Worm (Caenorhabditis elegans) whole organism, early embryonic: ENCODE measurements around the gene spe-49.
A peak's percentile ranks its signal among the peaks of the same experiment; 100 is the strongest.

ENCODE experiments used
- B0310.2 ChIP-seq: sonication (generic microtip); optimal IDR thresholded peaks from 2 replicates; lab custom pipeline; 2016; ENCODE audit warnings: mild to moderate bottlenecking, missing genetic modification characterization, missing compliant biosample characterization
- F13C5.2 ChIP-seq: sonication (generic microtip); optimal IDR thresholded peaks from 2 replicates; lab custom pipeline; 2017; ENCODE audit warnings: mild to moderate bottlenecking, missing genetic modification characterization, inconsistent platforms, missing compliant biosample characterization
- aly-1 ChIP-seq: sonication (generic microtip); optimal IDR thresholded peaks from 2 replicates; lab custom pipeline; 2016; ENCODE audit warnings: missing genetic modification characterization, missing compliant biosample characterization
- ama-1 ChIP-seq: fragments of 150-350 bp; optimal IDR thresholded peaks from 2 replicates; lab custom pipeline; 2014
- ceh-13 ChIP-seq: fragments of 200-800 bp; sonication (Bioruptor generic); optimal IDR thresholded peaks from 2 replicates; lab custom pipeline; 2018; ENCODE audit warnings: mild to moderate bottlenecking, missing genetic modification characterization, missing compliant biosample characterization
- ceh-36 ChIP-seq: sonication (generic microtip); optimal IDR thresholded peaks from 2 replicates; lab custom pipeline; 2016; ENCODE audit warnings: missing genetic modification characterization, inconsistent platforms, missing compliant biosample characterization
- ets-7 ChIP-seq: sonication (generic microtip); optimal IDR thresholded peaks from 2 replicates; lab custom pipeline; 2016; ENCODE audit warnings: missing genotype, missing genetic modification characterization, missing compliant biosample characterization
- flt-1 ChIP-seq: fragments of 200-800 bp; sonication (Bioruptor generic); IDR thresholded peaks from 2 replicates; pipeline ENCODE4 v1.3.6; 2022; ENCODE audit warnings: missing genetic modification characterization, missing compliant biosample characterization
- hmbx-1 ChIP-seq: sonication (generic microtip); optimal IDR thresholded peaks from 2 replicates; lab custom pipeline; 2016; ENCODE audit warnings: mild to moderate bottlenecking, missing genetic modification characterization, missing compliant biosample characterization
- hmg-4 ChIP-seq: fragments of 200-800 bp; sonication (Bioruptor generic); optimal IDR thresholded peaks from 2 replicates; lab custom pipeline; 2018; ENCODE audit warnings: mild to moderate bottlenecking, missing genetic modification characterization, missing compliant biosample characterization
- hnd-1 ChIP-seq: sonication (generic microtip); optimal IDR thresholded peaks from 2 replicates; lab custom pipeline; 2016; ENCODE audit warnings: missing genetic modification characterization, missing compliant biosample characterization
- pes-1 ChIP-seq: fragments of 200-800 bp; sonication (Bioruptor generic); IDR thresholded peaks from 2 replicates; pipeline ENCODE4 v1.3.6; 2022; ENCODE audit warnings: missing genetic modification reagents, missing genetic modification characterization, missing compliant biosample characterization
- scrt-1 ChIP-seq: fragments of 200-800 bp; sonication (Bioruptor generic); IDR thresholded peaks from 2 replicates; pipeline ENCODE4 v1.3.6; 2022; ENCODE audit warnings: missing genetic modification characterization, missing compliant biosample characterization
- sea-1 ChIP-seq: fragments of 200-800 bp; sonication (Bioruptor generic); conservative IDR thresholded peaks from 2 replicates; pipeline ENCODE4 v1.3.6; 2022; ENCODE audit warnings: missing genetic modification characterization, missing compliant biosample characterization
- tbx-11 ChIP-seq: fragments of 200-800 bp; sonication (Bioruptor generic); IDR thresholded peaks from 2 replicates; pipeline ENCODE4 v1.3.6; 2022; ENCODE audit warnings: missing genetic modification characterization, missing compliant biosample characterization
- tbx-37 ChIP-seq: fragments of 200-800 bp; sonication (Bioruptor generic); conservative IDR thresholded peaks from 2 replicates; pipeline ENCODE4 v1.3.6; 2022; ENCODE audit warnings: missing genetic modification reagents, missing genetic modification characterization, missing compliant biosample characterization
- tra-4 ChIP-seq: sonication (generic microtip); optimal IDR thresholded peaks from 2 replicates; lab custom pipeline; 2017; ENCODE audit warnings: missing genetic modification characterization, missing compliant biosample characterization

spe-49 gene

ce11 chrV:6253936-6254335, 27.2 kb upstream of the spe-49 start:
- TF ChIP-seq ets-7 = no peak
- no peak for TF ChIP-seq hmg-4 (GFP tag; lab: Kevin White, UChicago)
- no peak for TF ChIP-seq sea-1 (GFP tag; lab: Robert Waterston, UW)
- no peak for TF ChIP-seq tra-4 (tag; lab: Kevin White, UChicago)
- TF ChIP-seq ceh-13 (GFP tag; lab: Kevin White, UChicago) = no peak
- no peak for TF ChIP-seq tbx-11 (GFP tag; lab: Robert Waterston, UW)
- TF ChIP-seq pes-1 = no peak
- TF ChIP-seq ceh-36 (tag; lab: Kevin White, UChicago) = no peak

DNA sequence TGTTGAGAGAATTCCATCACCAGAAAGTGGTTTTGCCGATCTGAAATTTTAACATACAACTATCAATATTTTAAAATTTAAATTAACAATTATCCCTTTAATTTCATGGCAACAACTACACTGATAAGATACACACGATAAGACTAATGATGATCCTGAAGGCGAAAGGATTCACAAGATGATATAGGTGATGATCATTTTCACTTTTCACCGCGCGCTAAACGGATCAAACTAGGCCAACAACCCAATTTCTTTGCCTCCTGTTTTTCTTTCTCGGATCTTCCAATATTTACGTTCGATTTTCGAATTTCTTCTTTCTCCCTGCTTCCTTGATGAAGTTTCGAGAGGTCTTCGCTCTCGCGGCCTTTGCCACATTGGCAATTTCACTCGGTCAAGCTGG, 22.0 kb upstream of the spe-49 start, which contains the start of gene K08B12.1:
Gene K08B12.1 (plus strand): TSS at position 229 of the 400 bp plus-strand sequence.
- TF ChIP-seq aly-1 (tag; lab: Kevin White, UChicago) (no peak), F13C5.2 (tag; lab: Kevin White, UChicago) (no peak), ets-7 (no peak), pes-1 (no peak), ama-1 (lab: Kevin White, UChicago) (no peak), hmbx-1 (tag; lab: Kevin White, UChicago) (no peak), scrt-1 (GFP tag; lab: Robert Waterston, UW) (no peak), tbx-37 (no peak), tra-4 (tag; lab: Kevin White, UChicago) (no peak), flt-1 (GFP tag; lab: Robert Waterston, UW) (no peak), hnd-1 (tag; lab: Kevin White, UChicago) (no peak), sea-1 (GFP tag; lab: Robert Waterston, UW) (no peak), tbx-11 (GFP tag; lab: Robert Waterston, UW) (no peak), B0310.2 (no peak), hmg-4 (GFP tag; lab: Kevin White, UChicago) (no peak)

- peak; percentile 76 for TF ChIP-seq tbx-37
- no peak for TF ChIP-seq hmbx-1 (tag; lab: Kevin White, UChicago)
- peak; percentile 37 for TF ChIP-seq ceh-13 (GFP tag; lab: Kevin White, UChicago)
- no peak for TF ChIP-seq hnd-1 (tag; lab: Kevin White, UChicago)
- TF ChIP-seq ceh-36 (tag; lab: Kevin White, UChicago) = peak; percentile 54
- peak; percentile 33 for TF ChIP-seq ets-7
- peak; percentile 71 for TF ChIP-seq flt-1 (GFP tag; lab: Robert Waterston, UW)
- peak; percentile 57 for TF ChIP-seq tbx-11 (GFP tag; lab: Robert Waterston, UW)
- TF ChIP-seq sea-1 (GFP tag; lab: Robert Waterston, UW) = peak; percentile 77
- no peak; the same call in 1 of the 2 replicates for TF ChIP-seq pes-1
- peak; percentile 95 for TF ChIP-seq F13C5.2 (tag; lab: Kevin White, UChicago)
- TF ChIP-seq hmg-4 (GFP tag; lab: Kevin White, UChicago) = peak; percentile 95
- TF ChIP-seq B0310.2 = peak; percentile 64
- no peak for TF ChIP-seq tra-4 (tag; lab: Kevin White, UChicago)
- TF ChIP-seq scrt-1 (GFP tag; lab: Robert Waterston, UW) = peak; percentile 74
- TF ChIP-seq aly-1 (tag; lab: Kevin White, UChicago) = peak; percentile 82
- TF ChIP-seq ama-1 (lab: Kevin White, UChicago) = no peak
Measured at ce11 chrV:6267237-6267812, 13.8 kb upstream of the spe-49 start, which contains the start of gene mrck-1. mrck-1 (minus strand) TSS chrV:6267287.

DNA sequence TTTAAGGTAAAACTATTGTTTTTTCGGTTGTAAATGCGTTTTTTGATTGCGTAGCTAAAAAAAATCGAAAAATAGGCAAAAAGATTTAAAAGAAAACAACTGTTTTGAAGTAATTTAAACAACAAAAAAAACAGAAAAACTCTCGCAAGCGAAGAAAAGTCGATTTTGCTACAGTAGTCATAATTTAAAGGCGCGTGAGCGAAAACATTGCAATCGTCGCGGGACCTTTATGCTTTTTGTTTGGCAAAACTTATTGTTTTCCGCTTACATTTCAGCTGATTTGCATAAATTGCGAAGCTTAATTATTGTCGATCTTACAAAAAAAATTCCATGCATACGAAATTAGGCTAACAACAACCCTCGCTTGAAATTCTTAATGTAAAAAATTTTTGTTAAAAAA, 13.2 kb upstream of the spe-49 start:
- no peak for TF ChIP-seq B0310.2
- no peak for TF ChIP-seq hmbx-1 (tag; lab: Kevin White, UChicago)
- TF ChIP-seq ceh-13 (GFP tag; lab: Kevin White, UChicago) = no peak
- TF ChIP-seq hnd-1 (tag; lab: Kevin White, UChicago) = no peak
- TF ChIP-seq hmg-4 (GFP tag; lab: Kevin White, UChicago) = no peak
- TF ChIP-seq aly-1 (tag; lab: Kevin White, UChicago) = no peak
- no peak for TF ChIP-seq ama-1 (lab: Kevin White, UChicago)
- TF ChIP-seq ceh-36 (tag; lab: Kevin White, UChicago) = no peak
- TF ChIP-seq tra-4 (tag; lab: Kevin White, UChicago) = no peak
- TF ChIP-seq flt-1 (GFP tag; lab: Robert Waterston, UW) = no peak
- no peak for TF ChIP-seq tbx-37
- TF ChIP-seq scrt-1 (GFP tag; lab: Robert Waterston, UW) = no peak
- no peak for TF ChIP-seq pes-1
- TF ChIP-seq tbx-11 (GFP tag; lab: Robert Waterston, UW) = no peak
- no peak for TF ChIP-seq sea-1 (GFP tag; lab: Robert Waterston, UW)
- no peak for TF ChIP-seq ets-7
- TF ChIP-seq F13C5.2 (tag; lab: Kevin White, UChicago) = no peak

DNA sequence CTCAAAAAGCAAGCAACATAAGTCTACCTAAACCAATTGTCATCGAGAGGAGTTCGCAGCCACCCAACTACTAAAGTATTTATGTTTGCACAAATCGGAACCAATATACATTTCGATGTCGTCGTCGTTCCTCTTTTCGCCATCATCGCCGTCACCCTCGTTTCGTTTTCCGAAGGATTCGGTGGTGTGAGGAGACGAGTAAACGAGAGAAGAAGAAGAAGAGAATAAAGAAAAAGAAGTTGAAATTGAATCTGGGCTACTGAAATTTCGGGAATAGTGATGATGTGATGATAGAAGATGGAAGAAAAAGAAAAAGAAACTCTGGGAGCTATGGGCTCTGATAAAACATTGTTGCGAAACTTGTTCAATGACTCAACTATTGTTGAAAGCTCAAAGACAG, 12.6 kb upstream of the spe-49 start:
- no peak for TF ChIP-seq hmg-4 (GFP tag; lab: Kevin White, UChicago)
- TF ChIP-seq sea-1 (GFP tag; lab: Robert Waterston, UW) = no peak
- TF ChIP-seq flt-1 (GFP tag; lab: Robert Waterston, UW) = no peak
- no peak for TF ChIP-seq hmbx-1 (tag; lab: Kevin White, UChicago)
- TF ChIP-seq ceh-36 (tag; lab: Kevin White, UChicago) = no peak
- TF ChIP-seq ama-1 (lab: Kevin White, UChicago) = no peak
- no peak for TF ChIP-seq ets-7
- TF ChIP-seq pes-1 = no peak
- no peak for TF ChIP-seq scrt-1 (GFP tag; lab: Robert Waterston, UW)
- no peak for TF ChIP-seq F13C5.2 (tag; lab: Kevin White, UChicago)
- TF ChIP-seq tbx-37 = no peak
- no peak for TF ChIP-seq hnd-1 (tag; lab: Kevin White, UChicago)

DNA sequence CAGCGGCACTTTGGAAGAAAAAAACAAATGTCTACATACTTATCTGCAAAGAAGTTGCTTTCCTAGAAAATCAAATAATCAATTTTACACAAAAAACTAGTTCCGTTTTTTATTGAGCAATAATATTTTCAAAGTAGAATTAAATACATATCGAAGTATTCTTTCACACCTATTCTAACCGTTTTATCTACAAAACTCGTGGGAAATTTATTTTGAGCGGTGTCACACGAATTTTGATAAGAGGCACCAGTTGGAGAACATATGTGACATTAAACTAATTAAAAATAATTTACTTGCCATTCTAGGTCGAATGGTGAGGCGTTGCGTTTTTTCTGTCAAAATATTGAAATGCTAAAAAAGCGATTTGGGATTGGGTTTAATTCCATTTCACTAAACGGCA, 12.2 kb upstream of the spe-49 start:
- no peak for TF ChIP-seq hnd-1 (tag; lab: Kevin White, UChicago)
- no peak for TF ChIP-seq scrt-1 (GFP tag; lab: Robert Waterston, UW)
- TF ChIP-seq B0310.2 = no peak
- no peak for TF ChIP-seq tbx-11 (GFP tag; lab: Robert Waterston, UW)
- no peak for TF ChIP-seq ets-7
- no peak for TF ChIP-seq hmbx-1 (tag; lab: Kevin White, UChicago)
- TF ChIP-seq sea-1 (GFP tag; lab: Robert Waterston, UW) = no peak
- TF ChIP-seq ama-1 (lab: Kevin White, UChicago) = no peak
- TF ChIP-seq hmg-4 (GFP tag; lab: Kevin White, UChicago) = no peak
